Fruit fly (Drosophila melanogaster) S2 (cell line): ENCODE measurements around the gene Nlg4.

ENCODE experiments used
- CG8478 ChIP-seq: fragments of >200 bp; optimal IDR thresholded peaks from 2 replicates; lab custom pipeline; 2018
- CTCF ChIP-seq, 2 experiments: fragments of >200 bp; optimal IDR thresholded peaks; 2 replicates each; lab custom pipeline; 2018

dm6 chr3R:20238008-20238407 lies 33.4 kb downstream of the Nlg4 start:
- TF ChIP-seq CG8478 (lab: Kevin White, UChicago): no peak
- no peak for TF ChIP-seq CTCF (optimal IDR thresholded peaks at IDR 0.05; lab: Kevin White, UChicago)
